Worm (Caenorhabditis elegans) whole organism, L3 larva: ENCODE results near the gene psa-3.

ENCODE experiments used
- R02D3.7 ChIP-seq: fragments of 150-350 bp; optimal IDR thresholded peaks from 2 replicates; lab custom pipeline; 2014; ENCODE audit warnings: missing biosample characterization, missing genetic modification characterization
- aly-2 ChIP-seq: fragments of 150-350 bp; optimal IDR thresholded peaks from 2 replicates; lab custom pipeline; 2014; ENCODE audit warnings: missing biosample characterization, missing genetic modification characterization
- ama-1 ChIP-seq: fragments of 150-350 bp; optimal IDR thresholded peaks from 2 replicates; lab custom pipeline; 2018
- ceh-16 ChIP-seq: sonication (generic microtip); optimal IDR thresholded peaks from 2 replicates; lab custom pipeline; 2017; ENCODE audit warnings: missing biosample characterization, missing genetic modification characterization
- ceh-82 ChIP-seq: fragments of 150-350 bp; optimal IDR thresholded peaks from 2 replicates; lab custom pipeline; 2014; ENCODE audit warnings: missing biosample characterization, missing genetic modification characterization
- ceh-9 ChIP-seq: sonication (generic microtip); optimal IDR thresholded peaks from 2 replicates; lab custom pipeline; 2018; ENCODE audit warnings: missing biosample characterization, missing genetic modification characterization
- egl-27 ChIP-seq: sonication (generic microtip); optimal IDR thresholded peaks from 4 replicates; lab custom pipeline; 2017; ENCODE audit warnings: missing biosample characterization, missing genetic modification reagents, missing genetic modification characterization
- elt-1 ChIP-seq: fragments of 150-350 bp; optimal IDR thresholded peaks from 2 replicates; lab custom pipeline; 2014; ENCODE audit warnings: missing biosample characterization, missing genetic modification characterization
- elt-2 ChIP-seq: sonication (generic microtip); optimal IDR thresholded peaks from 2 replicates; lab custom pipeline; 2016; ENCODE audit warnings: missing genetic modification reagents, mild to moderate bottlenecking, missing genetic modification characterization, missing compliant biosample characterization
- elt-3 ChIP-seq, 3 experiments: fragments of 150-350 bp in 1 of 3; sonication (generic microtip) in 2 of 3; optimal IDR thresholded peaks; 2 replicates in 2 of 3; 4 replicates in 1 of 3; lab custom pipeline; 2014 to 2017; ENCODE audit warnings: missing biosample characterization in 3 of 3, missing genetic modification characterization in 3 of 3
- eor-1 ChIP-seq, 2 experiments: fragments of 150-350 bp; optimal IDR thresholded peaks; 2 replicates each; lab custom pipeline; 2014 to 2018; ENCODE audit warnings: missing biosample characterization in 2 of 2, missing genetic modification characterization in 2 of 2
- fkh-10 ChIP-seq: sonication (generic microtip); optimal IDR thresholded peaks from 2 replicates; lab custom pipeline; 2017; ENCODE audit warnings: missing biosample characterization, missing genetic modification reagents, missing genetic modification characterization
- fkh-2 ChIP-seq: fragments of 150-350 bp; optimal IDR thresholded peaks from 2 replicates; lab custom pipeline; 2014; ENCODE audit warnings: missing biosample characterization, missing genetic modification reagents, missing genetic modification characterization
- fos-1 ChIP-seq: fragments of 150-350 bp; optimal IDR thresholded peaks from 2 replicates; lab custom pipeline; 2014; ENCODE audit warnings: missing biosample characterization, missing genetic modification characterization
- hmg-11 ChIP-seq: sonication (generic microtip); optimal IDR thresholded peaks from 2 replicates; lab custom pipeline; 2016; ENCODE audit warnings: missing genetic modification characterization, missing compliant biosample characterization
- jun-1 ChIP-seq: fragments of 150-350 bp; optimal IDR thresholded peaks from 2 replicates; lab custom pipeline; 2014; ENCODE audit warnings: missing biosample characterization, missing genetic modification reagents, missing genetic modification characterization
- lin-15B ChIP-seq: fragments of 150-350 bp; optimal IDR thresholded peaks from 2 replicates; lab custom pipeline; 2014; ENCODE audit warnings: missing biosample characterization, missing genetic modification characterization
- lin-39 ChIP-seq: fragments of 150-350 bp; optimal IDR thresholded peaks from 2 replicates; lab custom pipeline; 2018; ENCODE audit warnings: missing biosample characterization, missing genetic modification reagents, missing genetic modification characterization
- lsy-12 ChIP-seq: sonication (generic microtip); optimal IDR thresholded peaks from 2 replicates; lab custom pipeline; 2016; ENCODE audit warnings: mild to moderate bottlenecking, missing genetic modification characterization, missing compliant biosample characterization
- mdl-1 ChIP-seq: fragments of 150-350 bp; optimal IDR thresholded peaks from 2 replicates; lab custom pipeline; 2014; ENCODE audit warnings: missing biosample characterization, missing genetic modification characterization
- mml-1 ChIP-seq: fragments of 150-350 bp; sonication (generic microtip); optimal IDR thresholded peaks from 3 replicates; lab custom pipeline; 2014; ENCODE audit warnings: missing biosample characterization, missing genetic modification characterization
- nfya-1 ChIP-seq: sonication (generic microtip); optimal IDR thresholded peaks from 2 replicates; lab custom pipeline; 2017; ENCODE audit warnings: missing genetic modification characterization, mild to moderate bottlenecking, missing compliant biosample characterization, antibody characterized with exemption, moderate library complexity; ENCODE audit not compliant: insufficient read depth
- nhr-12 ChIP-seq: fragments of 150-350 bp; optimal IDR thresholded peaks from 2 replicates; lab custom pipeline; 2014; ENCODE audit warnings: missing biosample characterization, missing genetic modification characterization
- nhr-23 ChIP-seq: fragments of 150-350 bp; optimal IDR thresholded peaks from 2 replicates; lab custom pipeline; 2014; ENCODE audit warnings: missing biosample characterization, missing genetic modification reagents, missing genetic modification characterization
- nhr-237 ChIP-seq: fragments of 150-350 bp; optimal IDR thresholded peaks from 2 replicates; lab custom pipeline; 2014; ENCODE audit warnings: missing biosample characterization, missing genetic modification characterization
- nhr-25 ChIP-seq: sonication (generic microtip); optimal IDR thresholded peaks from 2 replicates; lab custom pipeline; 2017; ENCODE audit warnings: missing biosample characterization, missing genetic modification characterization
- nhr-43 ChIP-seq: sonication (generic microtip); optimal IDR thresholded peaks from 2 replicates; lab custom pipeline; 2016; ENCODE audit warnings: mild to moderate bottlenecking, missing genetic modification characterization, missing compliant biosample characterization; ENCODE audit not compliant: poor library complexity, severe bottlenecking
- nhr-67 ChIP-seq: fragments of 150-350 bp; optimal IDR thresholded peaks from 2 replicates; lab custom pipeline; 2014; ENCODE audit warnings: missing biosample characterization, missing genetic modification characterization
- nhr-76 ChIP-seq: fragments of 150-350 bp; sonication (generic microtip); optimal IDR thresholded peaks from 5 replicates; lab custom pipeline; 2014; ENCODE audit warnings: missing biosample characterization, missing genetic modification characterization
- nhr-77 ChIP-seq: fragments of 150-350 bp; optimal IDR thresholded peaks from 2 replicates; lab custom pipeline; 2014; ENCODE audit warnings: missing biosample characterization, missing genetic modification characterization
- pha-4 ChIP-seq: fragments of 150-350 bp; optimal IDR thresholded peaks from 2 replicates; lab custom pipeline; 2014; ENCODE audit warnings: missing biosample characterization, missing genetic modification reagents, missing genetic modification characterization
- pqm-1 ChIP-seq: fragments of 150-350 bp; optimal IDR thresholded peaks from 2 replicates; lab custom pipeline; 2017; ENCODE audit warnings: missing biosample characterization, missing genetic modification characterization, inconsistent platforms
- sea-2 ChIP-seq: fragments of 150-350 bp; sonication (generic microtip); optimal IDR thresholded peaks from 4 replicates; lab custom pipeline; 2014; ENCODE audit warnings: missing biosample characterization, missing genetic modification reagents, missing genetic modification characterization
- skn-1 ChIP-seq: fragments of 150-350 bp; optimal IDR thresholded peaks from 2 replicates; lab custom pipeline; 2014; ENCODE audit warnings: missing biosample characterization, missing genetic modification characterization
- snpc-4 ChIP-seq: fragments of 150-350 bp; optimal IDR thresholded peaks from 2 replicates; lab custom pipeline; 2014; ENCODE audit warnings: missing biosample characterization, missing genetic modification characterization
- unc-39 ChIP-seq: sonication (generic microtip); optimal IDR thresholded peaks from 4 replicates; lab custom pipeline; 2017; ENCODE audit warnings: missing biosample characterization, missing genetic modification characterization
- unc-62 ChIP-seq: fragments of 150-350 bp; sonication (generic microtip); optimal IDR thresholded peaks from 4 replicates; lab custom pipeline; 2014; ENCODE audit warnings: missing biosample characterization, missing genetic modification reagents, missing genetic modification characterization
- zag-1 ChIP-seq: fragments of 150-350 bp; optimal IDR thresholded peaks from 2 replicates; lab custom pipeline; 2014; ENCODE audit warnings: missing biosample characterization, missing genetic modification characterization
- ztf-11 ChIP-seq: fragments of 150-350 bp; optimal IDR thresholded peaks from 2 replicates; lab custom pipeline; 2014; ENCODE audit warnings: missing biosample characterization, missing genetic modification characterization
- ztf-4 ChIP-seq: fragments of 150-350 bp; optimal IDR thresholded peaks from 2 replicates; lab custom pipeline; 2014; ENCODE audit warnings: missing biosample characterization, missing genetic modification characterization

Gene psa-3

ce11 chrX:15365235-15365634, 42.5 kb upstream of the psa-3 start (continued):
- TF ChIP-seq egl-27 = no peak

ce11 chrX:15365767-15366177, 42.0 kb upstream of the psa-3 start, which contains the start of gene C33A11.2:
C33A11.2 (plus strand) TSS chrX:15365992.
- TF ChIP-seq pqm-1 (tag; lab: Kevin White, UChicago) (peak; percentile 33), ama-1 (lab: Kevin White, UChicago) (peak; percentile 5), pha-4 (tag; lab: Kevin White, UChicago) (peak; percentile 11), nhr-23 (tag; lab: Kevin White, UChicago) (peak; percentile 8), nhr-237 (tag; lab: Kevin White, UChicago) (no peak), elt-1 (tag; lab: Kevin White, UChicago) (peak; percentile 25), nhr-25 (peak; percentile 5), elt-2 (tag; lab: Kevin White, UChicago) (peak; percentile 91), nhr-43 (tag; lab: Kevin White, UChicago) (no peak)
- TF ChIP-seq, all 47 proteins: peak for 7

- no peak for TF ChIP-seq nhr-237 (tag; lab: Kevin White, UChicago)
- no peak for TF ChIP-seq R02D3.7 (tag; lab: Kevin White, UChicago)
- no peak for TF ChIP-seq ama-1 (lab: Kevin White, UChicago)
- no peak for TF ChIP-seq ztf-4
- TF ChIP-seq elt-2 (tag; lab: Kevin White, UChicago) = no peak
- no peak for TF ChIP-seq snpc-4 (tag; lab: Kevin White, UChicago)
- no peak for TF ChIP-seq lsy-12 (tag; lab: Kevin White, UChicago)
- TF ChIP-seq mml-1 (tag; lab: Kevin White, UChicago) = no peak
- TF ChIP-seq nhr-12 (tag; lab: Kevin White, UChicago) = no peak
- no peak for TF ChIP-seq sea-2
- no peak for TF ChIP-seq unc-39
- no peak for TF ChIP-seq ceh-82 (tag; lab: Kevin White, UChicago)
Measured at ce11 chrX:15372772-15373171, 35.0 kb upstream of the psa-3 start.

- TF ChIP-seq ceh-16 (tag; lab: Kevin White, UChicago) = no peak
- TF ChIP-seq pqm-1 (tag; lab: Kevin White, UChicago) = peak; percentile 81
- peak; percentile 45 for TF ChIP-seq jun-1 (tag; lab: Kevin White, UChicago)
- peak; percentile 57 for TF ChIP-seq nfya-1 (tag; lab: Kevin White, UChicago)
- TF ChIP-seq unc-62 (GFP tag; lab: Kevin White, UChicago) = peak; percentile 44
- TF ChIP-seq hmg-11 (tag; lab: Kevin White, UChicago) = peak; percentile 26
- TF ChIP-seq ama-1 (lab: Kevin White, UChicago) = no peak
- TF ChIP-seq nhr-77 (tag; lab: Kevin White, UChicago) = no peak
- peak; percentile 48 for TF ChIP-seq fkh-10 (GFP tag; lab: Kevin White, UChicago)
- TF ChIP-seq elt-2 (tag; lab: Kevin White, UChicago) = peak; percentile 88
- peak; percentile 89 for TF ChIP-seq lin-39 (tag; lab: Kevin White, UChicago)
- peak; percentile 33 for TF ChIP-seq nhr-23 (tag; lab: Kevin White, UChicago)
- TF ChIP-seq elt-1 (tag; lab: Kevin White, UChicago) = peak; percentile 54
- TF ChIP-seq pha-4 (tag; lab: Kevin White, UChicago) = peak; percentile 48
- TF ChIP-seq aly-2 = no peak
- no peak for TF ChIP-seq fkh-2 (tag; lab: Kevin White, UChicago)
Measured at ce11 chrX:15373415-15374048, 34.2 kb upstream of the psa-3 start.

- TF ChIP-seq nhr-43 (tag; lab: Kevin White, UChicago) (peak; percentile 43), nhr-77 (tag; lab: Kevin White, UChicago) (no peak), nhr-25 (peak; percentile 68), elt-1 (tag; lab: Kevin White, UChicago) (peak; percentile 27)
- TF ChIP-seq, all 47 proteins: peak for 3
Measured at ce11 chrX:15374668-15375208, 33.0 kb upstream of the psa-3 start.

- TF ChIP-seq ama-1 (lab: Kevin White, UChicago) (no peak), nhr-67 (tag; lab: Kevin White, UChicago) (no peak), lin-15B (tag; lab: Kevin White, UChicago) (no peak), nhr-76 (tag; lab: Kevin White, UChicago) (no peak), fos-1 (no peak), fkh-10 (GFP tag; lab: Kevin White, UChicago) (no peak), nhr-43 (tag; lab: Kevin White, UChicago) (peak; percentile 64), zag-1 (no peak), ztf-11 (tag; lab: Kevin White, UChicago) (no peak), unc-39 (no peak), eor-1 (tag; optimal IDR thresholded peaks at IDR 0.05; lab: Kevin White, UChicago) (no peak), mdl-1 (tag; lab: Kevin White, UChicago) (no peak), ceh-16 (tag; lab: Kevin White, UChicago) (no peak), elt-3 (tag; optimal IDR thresholded peaks at IDR 0.05; lab: Kevin White, UChicago) (peak; percentile 72 to 97 (median 76)), nhr-23 (tag; lab: Kevin White, UChicago) (peak; percentile 79), ceh-9 (tag; lab: Kevin White, UChicago) (no peak), nfya-1 (tag; lab: Kevin White, UChicago) (peak; percentile 24), skn-1 (tag; lab: Kevin White, UChicago) (no peak)
Measured at ce11 chrX:15375299-15375698, 32.4 kb upstream of the psa-3 start.
